Worm (Caenorhabditis elegans): ENCODE data around the gene zfp-2.

- no peak for TF ChIP-seq cog-1 (tag; optimal IDR thresholded peaks at IDR 0.05)
- no peak for TF ChIP-seq flt-1 (GFP tag; IDR thresholded peaks at IDR 0.05)
- TF ChIP-seq ref-1 (GFP tag; conservative IDR thresholded peaks at IDR 0.05) = no peak
- no peak for TF ChIP-seq tab-1 (GFP tag; IDR thresholded peaks at IDR 0.05)
- no peak for TF ChIP-seq T22C8.4 (GFP tag; IDR thresholded peaks at IDR 0.05)
These were observed 44.2 kb downstream of the zfp-2 start for ce11 chrII:9601679-9602078.
